Worm (Caenorhabditis elegans) whole organism, L2 larva: ENCODE results near the gene mbr-1.

Experiments used
- R02D3.7 ChIP-seq: fragments of 150-350 bp; optimal IDR thresholded peaks from 2 replicates; lab custom pipeline; 2014; ENCODE audit warnings: missing biosample characterization, missing genetic modification characterization
- dmd-4 ChIP-seq: sonication (generic microtip); optimal IDR thresholded peaks from 2 replicates; lab custom pipeline; 2017; ENCODE audit warnings: missing biosample characterization, missing genetic modification characterization
- sma-9 ChIP-seq, 2 experiments: fragments of 150-350 bp in 1 of 2; sonication (generic microtip) in 1 of 2; optimal IDR thresholded peaks; 2 replicates each; lab custom pipeline; 2014 to 2016; ENCODE audit warnings: missing genetic modification characterization in 2 of 2, mild to moderate bottlenecking in 1 of 2, missing biosample characterization in 1 of 2, missing compliant biosample characterization in 1 of 2, missing genetic modification reagents in 1 of 2, moderate library complexity in 1 of 2

DNA sequence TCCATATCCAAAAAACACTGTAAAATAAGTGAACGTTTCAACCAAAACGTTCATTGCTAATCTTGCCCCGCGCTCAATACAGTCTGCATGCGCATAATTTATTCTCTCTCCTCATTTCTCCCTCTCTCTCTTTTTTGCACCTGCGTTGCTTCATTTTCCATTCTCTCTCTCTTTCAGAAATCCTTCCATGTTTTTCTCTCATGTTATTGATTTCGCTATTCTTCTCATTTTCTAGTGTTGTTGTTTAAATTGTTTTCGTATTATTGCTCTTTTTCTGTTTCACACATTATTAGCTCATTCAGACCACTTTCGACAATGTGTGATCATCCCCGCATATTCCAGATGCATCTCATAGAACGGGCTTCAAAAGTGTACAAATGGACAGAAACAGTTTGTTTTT is 40.2 kb downstream of the mbr-1 start, which contains the start of gene phf-31:
- TF ChIP-seq dmd-4 (tag; lab: Kevin White, UChicago) (no peak), sma-9 (GFP tag; optimal IDR thresholded peaks at IDR 0.05; lab: Kevin White, UChicago) (no peak), sma-9 (tag; optimal IDR thresholded peaks at IDR 0.05; lab: Kevin White, UChicago) (no peak), R02D3.7 (tag; lab: Kevin White, UChicago) (no peak)
